Worm (Caenorhabditis elegans) whole organism, dauer: ENCODE data around the gene C27B7.6.

Experiments used
- unc-62 ChIP-seq: sonication (generic microtip); optimal IDR thresholded peaks from 2 replicates; lab custom pipeline; 2017; ENCODE audit warnings: missing biosample characterization, missing genetic modification reagents, missing genetic modification characterization

C27B7.6 gene

ce11 chrIV:8906164-8906563 is at the start of gene C27B7.6:
Gene C27B7.6, minus strand, starts transcription at chrIV:8906345.
- no peak for TF ChIP-seq unc-62 (GFP tag; lab: Kevin White, UChicago)

ce11 chrIV:8954126-8954525 is 48.0 kb upstream of the C27B7.6 start:
- no peak for TF ChIP-seq unc-62 (GFP tag; lab: Kevin White, UChicago)

ce11 chrIV:8951953-8952567 is 45.9 kb upstream of the C27B7.6 start:
- TF ChIP-seq unc-62 (GFP tag; lab: Kevin White, UChicago) = no peak

- TF ChIP-seq unc-62 (GFP tag; lab: Kevin White, UChicago) = no peak
Measured at ce11 chrIV:8949078-8950039, 43.2 kb upstream of the C27B7.6 start.

ce11 chrIV:8947146-8947545 is 41.0 kb upstream of the C27B7.6 start:
- TF ChIP-seq unc-62 (GFP tag; lab: Kevin White, UChicago) = no peak

- TF ChIP-seq unc-62 (GFP tag; lab: Kevin White, UChicago) = no peak
Measured at ce11 chrIV:8943430-8943829, 37.3 kb upstream of the C27B7.6 start.

- no peak for TF ChIP-seq unc-62 (GFP tag; lab: Kevin White, UChicago)
Measured at ce11 chrIV:8933575-8933974, 27.4 kb upstream of the C27B7.6 start, which contains the start of gene D1046.4. Gene D1046.4, plus strand, starts transcription at chrIV:8933875.

- TF ChIP-seq unc-62 (GFP tag; lab: Kevin White, UChicago) = no peak
Measured at ce11 chrIV:8929942-8930492, 23.9 kb upstream of the C27B7.6 start, which contains the start of the genes D1046.18 and slc-25A26. Gene D1046.18, plus strand, starts transcription at chrIV:8930242. Gene slc-25A26, plus strand, starts transcription at chrIV:8930442.

ce11 chrIV:8927093-8927492 is 20.9 kb upstream of the C27B7.6 start:
- no peak for TF ChIP-seq unc-62 (GFP tag; lab: Kevin White, UChicago)

- no peak for TF ChIP-seq unc-62 (GFP tag; lab: Kevin White, UChicago)
Measured at ce11 chrIV:8926511-8926910, 20.4 kb upstream of the C27B7.6 start.

- no peak for TF ChIP-seq unc-62 (GFP tag; lab: Kevin White, UChicago)
Measured at ce11 chrIV:8925990-8926389, 19.8 kb upstream of the C27B7.6 start, which contains the start of the genes D1046.2 and cfim-2. Gene D1046.2, minus strand, starts transcription at chrIV:8926067. Gene cfim-2, plus strand, starts transcription at chrIV:8926324.

- no peak for TF ChIP-seq unc-62 (GFP tag; lab: Kevin White, UChicago)
Measured at ce11 chrIV:8924126-8924525, 18.0 kb upstream of the C27B7.6 start.

- no peak for TF ChIP-seq unc-62 (GFP tag; lab: Kevin White, UChicago)
Measured at ce11 chrIV:8923381-8923780, 17.2 kb upstream of the C27B7.6 start.

ce11 chrIV:8921956-8922355 is 15.8 kb upstream of the C27B7.6 start, which contains the start of gene D1046.16:
Gene D1046.16, plus strand, starts transcription at chrIV:8922150.
- no peak for TF ChIP-seq unc-62 (GFP tag; lab: Kevin White, UChicago)

ce11 chrIV:8921166-8921565 is 15.0 kb upstream of the C27B7.6 start:
- no peak for TF ChIP-seq unc-62 (GFP tag; lab: Kevin White, UChicago)
